Worm (Caenorhabditis elegans): ENCODE measurements around the gene T24C2.3.

T24C2.3 gene

ce11 chrX:14503800-14504550, 39.3 kb upstream of the T24C2.3 start, which contains the start of gene M163.1:
M163.1 (minus strand) TSS chrX:14503824.
- no peak for TF ChIP-seq snpc-4 (tag; optimal IDR thresholded peaks at IDR 0.05)
- TF ChIP-seq F44E2.7 (GFP tag; IDR thresholded peaks at IDR 0.05) = 0 out of 2 replicates have a peak, but pooled peaks have one; percentile 48
- no peak for TF ChIP-seq hif-1 (tag; optimal IDR thresholded peaks at IDR 0.05)
- no peak for TF ChIP-seq Y75B8A.6 (GFP tag; IDR thresholded peaks at IDR 0.05)
- no peak for TF ChIP-seq ZK337.2 (GFP tag; IDR thresholded peaks at IDR 0.05)
- 0 out of 2 replicates have a peak, but pooled peaks have one; percentile 18 for TF ChIP-seq lin-38 (GFP tag; IDR thresholded peaks at IDR 0.05)
- no peak for TF ChIP-seq ama-1 (optimal IDR thresholded peaks at IDR 0.05)
- TF ChIP-seq zip-11 (GFP tag; IDR thresholded peaks at IDR 0.05) = no peak
- TF ChIP-seq pqm-1 (tag; optimal IDR thresholded peaks at IDR 0.05) = peak; percentile 49
- peak in 1 of 2 experiments; percentile 91 for TF ChIP-seq unc-62 (GFP tag; optimal IDR thresholded peaks at IDR 0.05 in 1 of 2)
- TF ChIP-seq unc-62 (tag; optimal IDR thresholded peaks at IDR 0.05) = no peak
- no peak for TF ChIP-seq nhr-111 (GFP tag; optimal IDR thresholded peaks at IDR 0.05)
- peak; percentile 37 for TF ChIP-seq nhr-28 (tag; optimal IDR thresholded peaks at IDR 0.05)
- TF ChIP-seq tag-97 (GFP tag; IDR thresholded peaks at IDR 0.05) = no peak
- no peak for TF ChIP-seq nhr-11 (tag; optimal IDR thresholded peaks at IDR 0.05)
- TF ChIP-seq egl-43 (GFP tag; IDR thresholded peaks at IDR 0.05) = 0 out of 2 replicates have a peak, but pooled peaks have one; percentile 11
- TF ChIP-seq hmg-1.1 (GFP tag; IDR thresholded peaks at IDR 0.05) = no peak
- peak; percentile 56 for TF ChIP-seq dmd-6 (GFP tag; IDR thresholded peaks at IDR 0.05)
- peak; percentile 38 for TF ChIP-seq hlh-11 (tag; optimal IDR thresholded peaks at IDR 0.05)
- no peak for TF ChIP-seq nhr-41 (GFP tag; IDR thresholded peaks at IDR 0.05)
- peak; percentile 42 for TF ChIP-seq dve-1 (tag; optimal IDR thresholded peaks at IDR 0.05; ENCODE audit: insufficient read depth)
- TF ChIP-seq lin-1 (GFP tag; IDR thresholded peaks at IDR 0.05) = no peak
- TF ChIP-seq tra-1 (GFP tag; IDR thresholded peaks at IDR 0.05) = 0 out of 2 replicates have a peak, but pooled peaks have one; percentile 28
- TF ChIP-seq lin-13 (GFP tag; optimal IDR thresholded peaks at IDR 0.05) = no peak
- TF ChIP-seq ztf-11 (tag; optimal IDR thresholded peaks at IDR 0.05) = no peak
- no peak for TF ChIP-seq sdz-12 (GFP tag; optimal IDR thresholded peaks at IDR 0.05)
- no peak for TF ChIP-seq ceh-32 (tag; optimal IDR thresholded peaks at IDR 0.05; ENCODE audit: poor library complexity)
- no peak for TF ChIP-seq fkh-10 (GFP tag; optimal IDR thresholded peaks at IDR 0.05)
- TF ChIP-seq mdt-29 (GFP tag; IDR thresholded peaks at IDR 0.05) = 0 out of 2 replicates have a peak, but pooled peaks have one; percentile 11
- peak; percentile 95 for TF ChIP-seq aha-1 (tag)
- TF ChIP-seq mes-2 (tag; optimal IDR thresholded peaks at IDR 0.05; ENCODE audit: poor library complexity, severe bottlenecking) = peak; percentile 1
- no peak for TF ChIP-seq daf-16 (GFP tag; optimal IDR thresholded peaks at IDR 0.05)
- TF ChIP-seq daf-16 (tag; optimal IDR thresholded peaks at IDR 0.05) = peak; percentile 57
- TF ChIP-seq F49E8.2 (tag; optimal IDR thresholded peaks at IDR 0.05; ENCODE audit: borderline replicate concordance) = no peak
- no peak for TF ChIP-seq dpl-1 (GFP tag; optimal IDR thresholded peaks at IDR 0.05)
- TF ChIP-seq hlh-30 (tag; optimal IDR thresholded peaks at IDR 0.05; ENCODE audit: insufficient read depth) = peak; percentile 76
- no peak for TF ChIP-seq unc-39 (tag; optimal IDR thresholded peaks at IDR 0.05)
- TF ChIP-seq nhr-102 (tag; optimal IDR thresholded peaks at IDR 0.05) = no peak
- TF ChIP-seq T26A8.4 (GFP tag; IDR thresholded peaks at IDR 0.05) = no peak
- TF ChIP-seq set-16 (GFP tag; IDR thresholded peaks at IDR 0.05) = peak; percentile 84
- no peak for TF ChIP-seq gei-8 (GFP tag; optimal IDR thresholded peaks at IDR 0.05)
- no peak for TF ChIP-seq ceh-44 (GFP tag; IDR thresholded peaks at IDR 0.05)
- TF ChIP-seq attf-4 (tag; optimal IDR thresholded peaks at IDR 0.05) = no peak

Measured in whole organism, L4 larva.